Worm (Caenorhabditis elegans): ENCODE data around the gene R03D7.8.

DNA sequence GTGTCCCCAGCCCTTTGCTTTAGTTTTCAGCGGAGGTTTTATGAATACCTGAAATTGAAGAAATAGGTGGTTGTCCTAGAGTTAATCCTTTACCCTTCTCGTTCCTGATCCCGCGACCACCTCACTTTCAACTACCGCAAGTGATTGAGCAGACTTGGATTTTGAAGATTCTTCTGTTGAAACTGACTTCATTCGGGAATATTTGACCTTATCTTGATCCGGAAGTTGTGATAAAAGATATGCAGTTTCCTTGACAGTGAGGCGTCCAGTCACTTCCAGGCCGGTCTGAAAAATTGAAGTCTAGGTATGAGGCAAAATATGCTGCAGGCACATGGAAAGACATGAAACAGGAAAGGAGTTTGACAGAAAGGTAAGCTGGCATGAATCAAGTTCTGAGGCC, 1.6 kb downstream of the R03D7.8 start:
- TF ChIP-seq scrt-1 (GFP tag; IDR thresholded peaks at IDR 0.05) (no peak), ama-1 (optimal IDR thresholded peaks at IDR 0.05) (no peak), ets-7 (tag; optimal IDR thresholded peaks at IDR 0.05) (no peak), B0310.2 (tag; optimal IDR thresholded peaks at IDR 0.05) (no peak), tra-4 (tag; optimal IDR thresholded peaks at IDR 0.05) (no peak), tbx-11 (GFP tag; IDR thresholded peaks at IDR 0.05) (no peak), flt-1 (GFP tag; IDR thresholded peaks at IDR 0.05) (no peak), pes-1 (GFP tag; IDR thresholded peaks at IDR 0.05) (no peak), tbx-37 (GFP tag; conservative IDR thresholded peaks at IDR 0.05) (no peak), aly-1 (tag; optimal IDR thresholded peaks at IDR 0.05) (no peak), sea-1 (GFP tag; conservative IDR thresholded peaks at IDR 0.05) (no peak)

Data from whole organism, early embryonic.